Fruit fly (Drosophila melanogaster): ENCODE results near the gene CG11779.

CG11779 gene

DNA sequence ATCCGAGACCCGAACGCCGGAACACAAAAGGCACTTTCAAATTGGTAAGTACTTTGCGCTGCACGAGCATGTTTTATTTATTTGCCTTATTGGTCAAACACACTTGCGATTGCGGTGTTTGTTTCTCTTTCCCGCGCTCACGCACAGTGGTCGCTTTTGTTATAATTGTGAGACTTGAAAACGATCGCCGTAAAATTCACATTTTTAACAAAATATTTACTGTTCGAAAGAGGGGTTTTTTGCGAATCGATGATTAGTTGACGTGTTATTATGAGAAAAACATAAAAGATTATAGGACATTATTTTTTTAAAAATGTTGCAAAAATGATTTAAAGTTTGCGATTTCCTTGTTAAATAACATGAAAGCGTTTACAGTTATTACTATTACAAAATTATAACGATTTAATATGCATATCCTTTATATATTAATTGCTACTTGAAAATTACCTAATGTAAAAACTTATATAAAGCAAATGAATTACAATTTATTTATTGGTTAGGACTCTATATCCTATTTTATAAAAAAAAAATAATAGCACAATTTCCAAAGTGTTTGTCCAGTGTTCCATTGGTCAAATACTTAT, 5.3 kb upstream of the CG11779 start (continued):
- TF ChIP-seq CG4360 (GFP tag; IDR thresholded peaks at IDR 0.05), result peak; percentile 15; the same call in 1 of the 2 replicates
- TF ChIP-seq CG32772 (GFP tag; IDR thresholded peaks at IDR 0.05), result no peak; the same call in 1 of the 2 replicates
- TF ChIP-seq Med (GFP tag), result peak; percentile 84
- no peak for TF ChIP-seq CG12942 (GFP tag; optimal IDR thresholded peaks at IDR 0.05)
- TF ChIP-seq CG13775 (GFP tag; optimal IDR thresholded peaks at IDR 0.05), result peak; percentile 37
- no peak for TF ChIP-seq Sry-β (GFP tag; optimal IDR thresholded peaks at IDR 0.05)
- TF ChIP-seq trh (GFP tag; optimal IDR thresholded peaks at IDR 0.05), result no peak
- TF ChIP-seq tio (GFP tag; optimal IDR thresholded peaks at IDR 0.05), result peak; percentile 51
- TF ChIP-seq pnt (GFP tag; optimal IDR thresholded peaks at IDR 0.05), result no peak
- no peak for TF ChIP-seq slou (GFP tag; optimal IDR thresholded peaks at IDR 0.05)
- peak; percentile 61 for TF ChIP-seq CG12391 (tag; optimal IDR thresholded peaks at IDR 0.05)
- TF ChIP-seq Usf (GFP tag; optimal IDR thresholded peaks at IDR 0.05), result peak; percentile 24
- TF ChIP-seq ci (GFP tag; IDR thresholded peaks at IDR 0.05), result peak; percentile 71; the same call in 2 of the 3 replicates
- no peak for TF ChIP-seq her (GFP tag; optimal IDR thresholded peaks at IDR 0.05)
- no peak for TF ChIP-seq bbx (GFP tag; IDR thresholded peaks at IDR 0.05; ENCODE audit: partially characterized antibody)
- no peak for TF ChIP-seq CG31224 (GFP tag; IDR thresholded peaks at IDR 0.05)
- no peak for TF ChIP-seq Six4 (GFP tag; optimal IDR thresholded peaks at IDR 0.05)
- no peak for TF ChIP-seq sug (tag; optimal IDR thresholded peaks at IDR 0.05)
- TF ChIP-seq kah (GFP tag; optimal IDR thresholded peaks at IDR 0.05), result no peak
- TF ChIP-seq vfl (GFP tag; optimal IDR thresholded peaks at IDR 0.05), result no peak
- no peak for TF ChIP-seq Nf-YC (tag; optimal IDR thresholded peaks at IDR 0.05)
- no peak for TF ChIP-seq NK7.1 (GFP tag; optimal IDR thresholded peaks at IDR 0.05)
- TF ChIP-seq zen2 (GFP tag; IDR thresholded peaks at IDR 0.05; ENCODE audit: partially characterized antibody), result no peak
- no peak for TF ChIP-seq Gsc (GFP tag; IDR thresholded peaks at IDR 0.05)
- peak; percentile 28 for TF ChIP-seq HLH54F (GFP tag; optimal IDR thresholded peaks at IDR 0.05)
- no peak for TF ChIP-seq Camta (GFP tag; optimal IDR thresholded peaks at IDR 0.05)
- TF ChIP-seq nmo (GFP tag; optimal IDR thresholded peaks at IDR 0.05), result peak; percentile 50
- no peak for TF ChIP-seq CTCF (GFP tag; optimal IDR thresholded peaks at IDR 0.05)
- TF ChIP-seq sna (GFP tag; IDR thresholded peaks at IDR 0.05; ENCODE audit: partially characterized antibody), result no peak
- no peak for TF ChIP-seq CG7357 (GFP tag; IDR thresholded peaks at IDR 0.05)
- no peak for TF ChIP-seq mirr (GFP tag; optimal IDR thresholded peaks at IDR 0.05)
- peak; percentile 49; the same call in 1 of the 2 replicates for TF ChIP-seq CG5953 (GFP tag; IDR thresholded peaks at IDR 0.05)
- TF ChIP-seq Vsx1 (GFP tag; optimal IDR thresholded peaks at IDR 0.05), result no peak
- no peak for TF ChIP-seq Doc3 (GFP tag; IDR thresholded peaks at IDR 0.05; ENCODE audit: partially characterized antibody)
- no peak for TF ChIP-seq CG14050 (GFP tag; IDR thresholded peaks at IDR 0.05)
- TF ChIP-seq CG11504 (tag; optimal IDR thresholded peaks at IDR 0.05), result peak; percentile 69
- no peak for TF ChIP-seq HLH3B (GFP tag; IDR thresholded peaks at IDR 0.05)
- peak; percentile 33 for TF ChIP-seq CG6654 (GFP tag; optimal IDR thresholded peaks at IDR 0.05)
- TF ChIP-seq CG10959 (GFP tag; IDR thresholded peaks at IDR 0.05), result peak; percentile 38; the same call in 1 of the 2 replicates
- no peak for TF ChIP-seq CG6813 (GFP tag; optimal IDR thresholded peaks at IDR 0.05)
- TF ChIP-seq CG6791 (GFP tag; IDR thresholded peaks at IDR 0.05; ENCODE audit: partially characterized antibody), result no peak
- no peak for TF ChIP-seq dimm (GFP tag; IDR thresholded peaks at IDR 0.05)
- TF ChIP-seq CG7839 (tag; optimal IDR thresholded peaks at IDR 0.05), result peak; percentile 54
- peak; percentile 87 for TF ChIP-seq CG4707 (GFP tag; optimal IDR thresholded peaks at IDR 0.05)
- no peak for TF ChIP-seq cg (GFP tag; optimal IDR thresholded peaks at IDR 0.05)
- peak; percentile 49; the same call in 1 of the 2 replicates for TF ChIP-seq stc (GFP tag; IDR thresholded peaks at IDR 0.05)
- TF ChIP-seq Ets97D (GFP tag; optimal IDR thresholded peaks at IDR 0.05), result no peak
- TF ChIP-seq Neu2 (GFP tag; optimal IDR thresholded peaks at IDR 0.05; ENCODE audit: borderline replicate concordance), result no peak
- no peak for TF ChIP-seq CG3163 (GFP tag; optimal IDR thresholded peaks at IDR 0.05)
- TF ChIP-seq CG31388 (GFP tag; optimal IDR thresholded peaks at IDR 0.05), result no peak
- TF ChIP-seq E2f2 (GFP tag; IDR thresholded peaks at IDR 0.05), result peak; percentile 10; the same call in 1 of the 2 replicates

Measured in whole organism, embryonic.